Fruit fly (Drosophila melanogaster) whole organism, embryonic: ENCODE data around the gene pit.

Experiments
- ATbp ChIP-seq: fragments of 200-800 bp; sonication (Bioruptor generic); optimal IDR thresholded peaks from 2 replicates; lab custom pipeline; 2017; ENCODE audit warnings: missing biosample characterization, mild to moderate bottlenecking, missing genetic modification characterization, missing genetic modification reagents
- Asciz ChIP-seq: fragments of 200-800 bp; sonication (Bioruptor generic); optimal IDR thresholded peaks from 2 replicates; lab custom pipeline; 2017; ENCODE audit warnings: missing biosample characterization, mild to moderate bottlenecking, missing genetic modification characterization, missing genetic modification reagents
- Bgb ChIP-seq: fragments of 200-800 bp; sonication (Bioruptor generic); IDR thresholded peaks from 2 replicates; pipeline ENCODE4 v1.3.6; 2022; ENCODE audit warnings: missing biosample characterization, missing genetic modification characterization; ENCODE audit not compliant: partially characterized antibody
- CG10431 ChIP-seq: fragments of 200-800 bp; sonication (Bioruptor generic); optimal IDR thresholded peaks from 3 replicates; lab custom pipeline; 2018; ENCODE audit warnings: missing biosample characterization, mild to moderate bottlenecking, missing genetic modification characterization
- CG10565 ChIP-seq: fragments of 200-800 bp; sonication (Bioruptor generic); optimal IDR thresholded peaks from 3 replicates; lab custom pipeline; 2016; ENCODE audit warnings: missing biosample characterization, mild to moderate bottlenecking, missing genetic modification characterization
- CG11695 ChIP-seq: fragments of 200-800 bp; sonication (Bioruptor generic); IDR thresholded peaks from 3 replicates; pipeline ENCODE4 v1.3.6; 2022; ENCODE audit warnings: missing biosample characterization, missing genetic modification characterization
- CG14014 ChIP-seq: fragments of 200-800 bp; sonication (Bioruptor generic); IDR thresholded peaks from 2 replicates; pipeline ENCODE4 v1.3.6; 2022; ENCODE audit warnings: missing biosample characterization, missing genetic modification characterization
- CG14441 ChIP-seq: fragments of 200-800 bp; sonication (Bioruptor generic); IDR thresholded peaks from 2 replicates; pipeline ENCODE4 v1.3.6; 2022; ENCODE audit warnings: missing biosample characterization, missing genetic modification characterization
- CG17912 ChIP-seq: fragments of 200-800 bp; sonication (Bioruptor generic); optimal IDR thresholded peaks from 2 replicates; lab custom pipeline; 2018; ENCODE audit warnings: missing biosample characterization, mild to moderate bottlenecking, missing genetic modification characterization
- CG1832 ChIP-seq: fragments of 200-800 bp; sonication (Bioruptor generic); optimal IDR thresholded peaks from 2 replicates; lab custom pipeline; 2017; ENCODE audit warnings: missing biosample characterization, mild to moderate bottlenecking, missing genetic modification characterization, inconsistent platforms
- CG34224 ChIP-seq: fragments of 200-800 bp; sonication (Bioruptor generic); IDR thresholded peaks from 3 replicates; pipeline ENCODE4 v1.3.6; 2022; ENCODE audit warnings: missing biosample characterization, missing genetic modification characterization; ENCODE audit not compliant: partially characterized antibody
- CG42726 ChIP-seq: fragments of 200-800 bp; sonication (Bioruptor generic); IDR thresholded peaks from 2 replicates; pipeline ENCODE4 v1.3.6; 2022; ENCODE audit warnings: missing biosample characterization, missing genetic modification characterization; ENCODE audit not compliant: partially characterized antibody
- CG6272 ChIP-seq: fragments of 200-800 bp; sonication (Bioruptor generic); IDR thresholded peaks from 2 replicates; pipeline ENCODE4 v1.3.6; 2022; ENCODE audit warnings: missing biosample characterization, missing genetic modification characterization
- CG6654 ChIP-seq: fragments of 200-800 bp; sonication (Bioruptor generic); optimal IDR thresholded peaks from 2 replicates; lab custom pipeline; 2017; ENCODE audit warnings: missing biosample characterization, mild to moderate bottlenecking, missing genetic modification characterization
- CG6854 ChIP-seq: fragments of 200-800 bp; sonication (Bioruptor generic); optimal IDR thresholded peaks from 3 replicates; lab custom pipeline; 2017; ENCODE audit warnings: missing biosample characterization, mild to moderate bottlenecking, missing genetic modification characterization
- CG7987 ChIP-seq: fragments of 200-800 bp; sonication (Bioruptor generic); optimal IDR thresholded peaks from 2 replicates; lab custom pipeline; 2018; ENCODE audit warnings: missing biosample characterization, mild to moderate bottlenecking, missing genetic modification characterization, moderate library complexity
- CG8478 ChIP-seq: fragments of >200 bp; optimal IDR thresholded peaks from 2 replicates; lab custom pipeline; 2018
- CG9215 ChIP-seq: fragments of 200-800 bp; sonication (Bioruptor generic); IDR thresholded peaks from 2 replicates; pipeline ENCODE4 v1.3.6; 2022; ENCODE audit warnings: missing biosample characterization, missing genetic modification characterization
- CTCF ChIP-seq: fragments of 200-800 bp; sonication (Bioruptor generic); optimal IDR thresholded peaks from 2 replicates; lab custom pipeline; 2017; ENCODE audit warnings: missing biosample characterization, mild to moderate bottlenecking, missing genetic modification characterization, moderate library complexity
- CrebB ChIP-seq: fragments of 200-800 bp; sonication (Bioruptor generic); optimal IDR thresholded peaks from 3 replicates; lab custom pipeline; 2018; ENCODE audit warnings: missing biosample characterization, mild to moderate bottlenecking, missing genetic modification characterization
- Doc2 ChIP-seq: fragments of 200-800 bp; sonication (Bioruptor generic); IDR thresholded peaks from 2 replicates; pipeline ENCODE4 v1.3.6; 2022; ENCODE audit warnings: missing biosample characterization, missing genetic modification characterization
- Dp ChIP-seq: fragments of 200-800 bp; sonication (Bioruptor generic); optimal IDR thresholded peaks from 2 replicates; lab custom pipeline; 2018; ENCODE audit warnings: missing biosample characterization, mild to moderate bottlenecking, missing genetic modification characterization, moderate library complexity
- E2f1 ChIP-seq: fragments of 200-800 bp; sonication (Bioruptor generic); IDR thresholded peaks from 2 replicates; pipeline ENCODE4 v1.3.6; 2022; ENCODE audit warnings: missing biosample characterization, missing genetic modification characterization
- H15 ChIP-seq: fragments of 200-800 bp; sonication (Bioruptor generic); IDR thresholded peaks from 3 replicates; pipeline ENCODE4 v1.3.6; 2022; ENCODE audit warnings: missing biosample characterization, missing genetic modification characterization
- HLH4C ChIP-seq: fragments of 200-800 bp; sonication (Bioruptor generic); IDR thresholded peaks from 3 replicates; pipeline ENCODE4 v1.3.6; 2022; ENCODE audit warnings: missing biosample characterization, missing genetic modification characterization; ENCODE audit not compliant: partially characterized antibody
- Hand ChIP-seq: fragments of 200-800 bp; sonication (Bioruptor generic); optimal IDR thresholded peaks from 2 replicates; lab custom pipeline; 2017; ENCODE audit warnings: mild to moderate bottlenecking, missing biosample characterization, missing genetic modification reagents, missing genetic modification characterization
- HmgD ChIP-seq: fragments of 200-800 bp; sonication (Bioruptor generic); optimal IDR thresholded peaks from 3 replicates; lab custom pipeline; 2016; ENCODE audit warnings: missing biosample characterization, missing genetic modification characterization
- Hr3 ChIP-seq: fragments of 200-800 bp; sonication (Bioruptor generic); optimal IDR thresholded peaks from 3 replicates; lab custom pipeline; 2016; ENCODE audit warnings: missing biosample characterization, missing genetic modification characterization
- MESR4 ChIP-seq: fragments of 200-800 bp; sonication (Bioruptor generic); optimal IDR thresholded peaks from 2 replicates; lab custom pipeline; 2018; ENCODE audit warnings: missing biosample characterization, mild to moderate bottlenecking, missing genetic modification characterization, moderate library complexity
- Mes4 ChIP-seq: fragments of 200-800 bp; sonication (Bioruptor generic); optimal IDR thresholded peaks from 2 replicates; lab custom pipeline; 2016; ENCODE audit warnings: missing biosample characterization, missing genetic modification characterization
- Mrtf ChIP-seq: fragments of 200-800 bp; sonication (Bioruptor generic); IDR thresholded peaks from 3 replicates; pipeline ENCODE4 v1.3.6; 2022; ENCODE audit warnings: missing biosample characterization, missing genetic modification characterization
- Sox100B ChIP-seq: fragments of 200-800 bp; sonication (Bioruptor generic); optimal IDR thresholded peaks from 3 replicates; lab custom pipeline; 2018; ENCODE audit warnings: missing biosample characterization, mild to moderate bottlenecking, missing genetic modification characterization
- Sox102F ChIP-seq: fragments of 200-800 bp; sonication (Bioruptor generic); optimal IDR thresholded peaks from 2 replicates; lab custom pipeline; 2018; ENCODE audit warnings: missing biosample characterization, mild to moderate bottlenecking, missing genetic modification characterization, moderate library complexity
- Sry-δ ChIP-seq: fragments of 200-800 bp; sonication (Bioruptor generic); optimal IDR thresholded peaks from 2 replicates; lab custom pipeline; 2016; ENCODE audit warnings: missing biosample characterization, missing genetic modification characterization
- Stat92E ChIP-seq, 3 experiments: fragments of >200 bp in 2 of 3; fragments of 200-800 bp in 1 of 3; sonication (Bioruptor generic) in 1 of 3; optimal IDR thresholded peaks; 2 replicates each; lab custom pipeline; 2017 to 2019; ENCODE audit warnings: missing biosample characterization in 3 of 3, missing genetic modification characterization in 3 of 3, mild to moderate bottlenecking in 1 of 3, moderate library complexity in 1 of 3
- ac ChIP-seq: fragments of 200-800 bp; sonication (Bioruptor generic); optimal IDR thresholded peaks from 3 replicates; lab custom pipeline; 2017; ENCODE audit warnings: missing biosample characterization, mild to moderate bottlenecking, missing genetic modification characterization
- bsh ChIP-seq, 2 experiments: fragments of 200-800 bp; sonication (Bioruptor generic); optimal IDR thresholded peaks; 2 replicates each; lab custom pipeline; 2017 to 2018; ENCODE audit warnings: mild to moderate bottlenecking in 2 of 2, missing biosample characterization in 2 of 2, missing genetic modification characterization in 2 of 2, moderate library complexity in 1 of 2
- caup ChIP-seq: fragments of 200-800 bp; sonication (Bioruptor generic); optimal IDR thresholded peaks from 3 replicates; lab custom pipeline; 2017; ENCODE audit warnings: missing biosample characterization, mild to moderate bottlenecking, missing genetic modification characterization, moderate library complexity; ENCODE audit not compliant: severe bottlenecking
- crc ChIP-seq: fragments of 200-800 bp; sonication (Bioruptor generic); optimal IDR thresholded peaks from 2 replicates; lab custom pipeline; 2016; ENCODE audit warnings: missing biosample characterization, missing genetic modification characterization
- dysf ChIP-seq: fragments of 200-800 bp; sonication (Bioruptor generic); IDR thresholded peaks from 3 replicates; pipeline ENCODE4 v1.3.6; 2022; ENCODE audit warnings: missing biosample characterization, missing genetic modification characterization
- grau ChIP-seq: fragments of 200-800 bp; optimal IDR thresholded peaks from 3 replicates; lab custom pipeline; 2019; ENCODE audit warnings: missing biosample characterization, mild to moderate bottlenecking, missing genetic modification characterization, moderate library complexity
- lab ChIP-seq: fragments of 200-800 bp; sonication (Bioruptor generic); optimal IDR thresholded peaks from 3 replicates; lab custom pipeline; 2017; ENCODE audit warnings: missing biosample characterization, missing genetic modification characterization, mild to moderate bottlenecking, moderate library complexity, missing genetic modification reagents
- lmd ChIP-seq: fragments of 200-800 bp; sonication (Bioruptor generic); IDR thresholded peaks from 2 replicates; pipeline ENCODE4 v1.3.6; 2022; ENCODE audit warnings: missing biosample characterization, missing genetic modification characterization
- mirr ChIP-seq: fragments of 200-800 bp; sonication (Bioruptor generic); optimal IDR thresholded peaks from 3 replicates; lab custom pipeline; 2018; ENCODE audit warnings: missing biosample characterization, mild to moderate bottlenecking, missing genetic modification characterization
- onecut ChIP-seq: fragments of 200-800 bp; sonication (Bioruptor generic); IDR thresholded peaks from 2 replicates; pipeline ENCODE4 v1.3.6; 2022; ENCODE audit warnings: missing biosample characterization, missing genetic modification characterization
- salm ChIP-seq: fragments of 200-800 bp; sonication (Bioruptor generic); optimal IDR thresholded peaks from 2 replicates; lab custom pipeline; 2018; ENCODE audit warnings: missing biosample characterization, mild to moderate bottlenecking, missing genetic modification characterization
- slbo ChIP-seq: fragments of 200-800 bp; sonication (Bioruptor generic); IDR thresholded peaks from 2 replicates; pipeline ENCODE4 v1.3.6; 2022; ENCODE audit warnings: missing biosample characterization, missing genetic modification characterization
- tll ChIP-seq, 2 experiments: fragments of 200-800 bp in 1 of 2; fragments of >200 bp in 1 of 2; sonication (Bioruptor generic) in 1 of 2; optimal IDR thresholded peaks; 2 replicates each; lab custom pipeline; 2017 to 2019; ENCODE audit warnings: missing biosample characterization in 2 of 2, missing genetic modification characterization in 2 of 2, mild to moderate bottlenecking in 1 of 2, moderate library complexity in 1 of 2
- vfl ChIP-seq: fragments of 200-800 bp; sonication (Bioruptor generic); optimal IDR thresholded peaks from 2 replicates; lab custom pipeline; 2016; ENCODE audit warnings: missing biosample characterization, missing genetic modification characterization

pit gene

dm6 chr3R:22018777-22019420, 15.2 kb upstream of the pit start, which contains the start of gene Idh3b (continued):
- TF ChIP-seq ac (GFP tag; lab: Kevin White, UChicago) (no peak), mirr (no peak), Doc2 (GFP tag; lab: Robert Waterston, UW) (peak; percentile 28; the same call in 1 of the 2 replicates), Dp (GFP tag; lab: Kevin White, UChicago) (peak; percentile 88), Sox100B (GFP tag; lab: Kevin White, UChicago) (no peak), HmgD (peak; percentile 64), CG42726 (GFP tag; lab: Robert Waterston, UW) (no peak; the same call in 1 of the 2 replicates), Sox102F (GFP tag; lab: Kevin White, UChicago) (no peak), CG9215 (GFP tag; lab: Robert Waterston, UW) (no peak), grau (tag; lab: Kevin White, UChicago) (no peak), CG6654 (no peak), CG17912 (GFP tag; lab: Kevin White, UChicago) (peak; percentile 59), onecut (GFP tag; lab: Robert Waterston, UW) (peak; percentile 77), CG14014 (GFP tag; lab: Robert Waterston, UW) (no peak), Hand (GFP tag; lab: Kevin White, UChicago) (no peak), Mes4 (peak; percentile 15), Stat92E (GFP tag; optimal IDR thresholded peaks at IDR 0.05; lab: Kevin White, UChicago) (peak in 1 of 3 experiments; percentile 24), ATbp (GFP tag; lab: Kevin White, UChicago) (no peak), CG10565 (no peak), tll (GFP tag; optimal IDR thresholded peaks at IDR 0.05; lab: Kevin White, UChicago) (no peak), caup (GFP tag; lab: Kevin White, UChicago) (no peak), CG10431 (GFP tag; lab: Kevin White, UChicago) (no peak), CG8478 (lab: Kevin White, UChicago) (no peak), Mrtf (no peak), slbo (GFP tag; lab: Robert Waterston, UW) (no peak; the same call in 1 of the 2 replicates), dysf (GFP tag; lab: Robert Waterston, UW) (no peak; the same call in 2 of the 3 replicates), crc (GFP tag; lab: Kevin White, UChicago) (peak; percentile 15), E2f1 (GFP tag; lab: Robert Waterston, UW) (no peak; the same call in 1 of the 2 replicates), vfl (GFP tag; lab: Kevin White, UChicago) (peak; percentile 76), lmd (GFP tag; lab: Robert Waterston, UW) (no peak), CG6854 (GFP tag; lab: Kevin White, UChicago) (no peak), Hr3 (peak; percentile 42), HLH4C (peak; percentile 84), Sry-δ (GFP tag; lab: Kevin White, UChicago) (peak; percentile 87), Bgb (GFP tag; lab: Robert Waterston, UW) (peak; percentile 98), CG14441 (no peak), CG11695 (peak; percentile 36; the same call in 1 of the 3 replicates), CG1832 (no peak), MESR4 (GFP tag; lab: Kevin White, UChicago) (peak; percentile 78), CG34224 (GFP tag; lab: Robert Waterston, UW) (peak; percentile 96), lab (peak; percentile 78), bsh (GFP tag; optimal IDR thresholded peaks at IDR 0.05; lab: Kevin White, UChicago) (no peak), H15 (GFP tag; lab: Robert Waterston, UW) (no peak; the same call in 2 of the 3 replicates), CG7987 (no peak), CTCF (GFP tag; lab: Kevin White, UChicago) (peak; percentile 40), salm (tag; lab: Kevin White, UChicago) (no peak), Asciz (GFP tag; lab: Kevin White, UChicago) (no peak), CG6272 (GFP tag; lab: Robert Waterston, UW) (no peak), CrebB (tag; lab: Kevin White, UChicago) (no peak)
